Worm (Caenorhabditis elegans): ENCODE measurements around the gene C01B10.9.
"Not testable (repeated sequence)": the region's sequence is repeated elsewhere in the genome, so short reads cannot be mapped to it uniquely, and the experiment has no call there.

C01B10.9 gene

ce11 chrIV:6597918-6598317 lies 34.1 kb upstream of the C01B10.9 start, which contains the start of gene nspb-4:
TSS of gene nspb-4 (plus strand) at chrIV:6598218.
- TF ChIP-seq ztf-11, fos-1, nhr-237 (tag; optimal IDR thresholded peaks at IDR 0.05): not testable (repeated sequence)

DNA sequence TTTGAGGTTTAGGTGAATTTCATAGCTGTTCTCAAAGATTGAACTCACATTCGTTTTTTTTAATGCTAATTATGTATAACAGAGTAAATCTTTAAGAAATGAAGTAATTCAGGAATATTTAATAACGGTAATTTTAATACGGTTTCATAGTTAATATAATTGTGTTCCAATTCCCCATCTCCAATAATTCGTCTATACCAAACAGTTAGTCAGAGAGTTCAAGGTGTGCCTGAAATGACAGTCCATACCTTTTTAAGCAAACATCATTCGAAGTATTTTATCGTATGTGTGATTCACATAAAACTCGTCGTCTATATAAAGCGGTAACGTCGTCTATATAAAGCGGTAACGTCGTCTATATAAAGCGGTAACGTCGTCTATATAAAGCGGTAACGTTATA lies 33.3 kb upstream of the C01B10.9 start, which contains the start of gene nspb-5:
Gene nspb-5 (plus strand): TSS at position 301 of the 400 bp plus-strand sequence.
- TF ChIP-seq skn-1, crh-2, nhr-237 (tag; optimal IDR thresholded peaks at IDR 0.05): not testable (repeated sequence)

DNA sequence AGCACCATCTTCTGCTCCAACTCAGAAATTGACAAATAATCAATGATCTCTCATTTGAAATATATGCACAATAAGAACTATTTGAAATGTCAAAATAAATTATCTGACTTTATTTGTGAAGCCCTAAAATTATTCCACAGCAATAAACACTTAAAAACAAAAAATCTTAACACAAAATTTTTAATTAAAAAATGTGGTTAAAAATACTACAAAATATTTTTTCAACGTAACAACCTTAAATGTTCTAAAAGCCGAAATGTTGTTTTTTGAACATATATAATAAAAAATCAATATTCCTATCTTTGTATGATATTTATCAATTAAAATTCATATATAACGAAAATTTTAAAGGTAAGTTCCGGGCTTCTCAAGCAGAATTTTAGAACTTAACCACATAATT lies 32.6 kb upstream of the C01B10.9 start, which contains the start of gene F38A5.8:
Gene F38A5.8 (plus strand): TSS at position 301 of the 400 bp plus-strand sequence.
- TF ChIP-seq sem-4 (tag; optimal IDR thresholded peaks at IDR 0.05) = no peak
- TF ChIP-seq lsy-2 (tag; optimal IDR thresholded peaks at IDR 0.05) = no peak
- no peak for TF ChIP-seq sma-3 (GFP tag; optimal IDR thresholded peaks at IDR 0.05)
- TF ChIP-seq elt-3 (tag; optimal IDR thresholded peaks at IDR 0.05) = no peak
- no peak for TF ChIP-seq aly-2 (tag; optimal IDR thresholded peaks at IDR 0.05)
- no peak for TF ChIP-seq ztf-11 (tag; optimal IDR thresholded peaks at IDR 0.05)
- no peak for TF ChIP-seq mab-5 (tag; optimal IDR thresholded peaks at IDR 0.05)
- no peak for TF ChIP-seq snpc-4 (tag; optimal IDR thresholded peaks at IDR 0.05)
- TF ChIP-seq ama-1 (optimal IDR thresholded peaks at IDR 0.05) = no peak
- no peak for TF ChIP-seq nhr-237 (tag; optimal IDR thresholded peaks at IDR 0.05)
- no peak for TF ChIP-seq fos-1 (tag; optimal IDR thresholded peaks at IDR 0.05)
- TF ChIP-seq elt-1 (tag; optimal IDR thresholded peaks at IDR 0.05) = no peak
- TF ChIP-seq nhr-21 (tag; optimal IDR thresholded peaks at IDR 0.05) = no peak
- no peak for TF ChIP-seq R02D3.7 (tag; optimal IDR thresholded peaks at IDR 0.05)
- TF ChIP-seq peb-1 (tag; optimal IDR thresholded peaks at IDR 0.05) = no peak

ce11 chrIV:6601213-6601724 lies 30.8 kb upstream of the C01B10.9 start, which contains the start of gene sup-36:
TSS of gene sup-36 (plus strand) at chrIV:6601674.
- TF ChIP-seq nhr-12 (tag; optimal IDR thresholded peaks at IDR 0.05) (no peak), R02D3.7 (tag; optimal IDR thresholded peaks at IDR 0.05) (no peak), lin-13 (GFP tag; optimal IDR thresholded peaks at IDR 0.05) (no peak), mdl-1 (tag; optimal IDR thresholded peaks at IDR 0.05) (no peak), mab-5 (tag; optimal IDR thresholded peaks at IDR 0.05) (no peak), unc-55 (GFP tag; optimal IDR thresholded peaks at IDR 0.05) (peak; percentile 74), ceh-16 (tag; optimal IDR thresholded peaks at IDR 0.05) (no peak), C34F6.9 (tag; optimal IDR thresholded peaks at IDR 0.05) (peak; percentile 51), nhr-129 (tag; optimal IDR thresholded peaks at IDR 0.05) (peak; percentile 62), ceh-82 (tag; optimal IDR thresholded peaks at IDR 0.05) (no peak), fos-1 (tag; optimal IDR thresholded peaks at IDR 0.05) (peak; percentile 47), crh-2 (tag; optimal IDR thresholded peaks at IDR 0.05) (peak; percentile 12), zag-1 (tag; optimal IDR thresholded peaks at IDR 0.05) (no peak), alr-1 (tag; optimal IDR thresholded peaks at IDR 0.05) (no peak), nhr-10 (tag; optimal IDR thresholded peaks at IDR 0.05) (no peak), ztf-1 (GFP tag; conservative IDR thresholded peaks at IDR 0.05) (no peak), sma-9 (GFP tag; optimal IDR thresholded peaks at IDR 0.05) (peak; percentile 18), sma-9 (tag; optimal IDR thresholded peaks at IDR 0.05) (no peak)

ce11 chrIV:6602376-6602775 lies 29.6 kb upstream of the C01B10.9 start, which contains the start of gene F15B10.3:
TSS of gene F15B10.3 (plus strand) at chrIV:6602676.
- TF ChIP-seq nhr-11 (tag; optimal IDR thresholded peaks at IDR 0.05) (no peak), unc-39 (tag; optimal IDR thresholded peaks at IDR 0.05) (no peak), ceh-82 (tag; optimal IDR thresholded peaks at IDR 0.05) (no peak), skn-1 (tag; optimal IDR thresholded peaks at IDR 0.05) (no peak), nhr-12 (tag; optimal IDR thresholded peaks at IDR 0.05) (no peak), elt-1 (tag; optimal IDR thresholded peaks at IDR 0.05) (no peak), nhr-237 (tag; optimal IDR thresholded peaks at IDR 0.05) (no peak), alr-1 (tag; optimal IDR thresholded peaks at IDR 0.05) (no peak), R02D3.7 (tag; optimal IDR thresholded peaks at IDR 0.05) (no peak)

ce11 chrIV:6603549-6603948 lies 28.5 kb upstream of the C01B10.9 start:
- TF ChIP-seq peb-1 (tag; optimal IDR thresholded peaks at IDR 0.05) (no peak), unc-39 (tag; optimal IDR thresholded peaks at IDR 0.05) (no peak), sma-9 (GFP tag; optimal IDR thresholded peaks at IDR 0.05) (peak; percentile 15), sma-9 (tag; optimal IDR thresholded peaks at IDR 0.05) (no peak)
